Worm (Caenorhabditis elegans) whole organism, young adult: ENCODE measurements around the gene ergi-3.

Experiments used
- F37B4.10 ChIP-seq: fragments of 200-800 bp; sonication (Bioruptor generic); IDR thresholded peaks from 2 replicates; pipeline ENCODE4 v1.3.6; 2022; ENCODE audit warnings: missing genetic modification characterization, missing compliant biosample characterization
- F39B2.1 ChIP-seq: fragments of 200-800 bp; sonication (Bioruptor generic); IDR thresholded peaks from 2 replicates; pipeline ENCODE4 v1.3.6; 2022; ENCODE audit warnings: missing genetic modification reagents, missing genetic modification characterization, missing compliant biosample characterization
- T07F8.4 ChIP-seq: sonication (generic microtip); optimal IDR thresholded peaks from 2 replicates; lab custom pipeline; 2016; ENCODE audit warnings: mild to moderate bottlenecking, missing genetic modification characterization, moderate library complexity, missing compliant biosample characterization
- ama-1 ChIP-seq, 3 experiments: fragments of 150-350 bp in 1 of 3; sonication (generic microtip) in 2 of 3; optimal IDR thresholded peaks; 2 replicates each; lab custom pipeline; 2014 to 2018; ENCODE audit warnings: missing biosample characterization in 2 of 3, missing genetic modification characterization in 2 of 3, missing genetic modification reagents in 2 of 3
- chd-7 ChIP-seq: sonication (generic microtip); optimal IDR thresholded peaks from 2 replicates; lab custom pipeline; 2016; ENCODE audit warnings: mild to moderate bottlenecking, missing genetic modification characterization, moderate library complexity, missing compliant biosample characterization
- ekl-4 ChIP-seq: fragments of 200-800 bp; sonication (Bioruptor generic); IDR thresholded peaks from 2 replicates; pipeline ENCODE4 v1.3.6; 2022; ENCODE audit warnings: missing genetic modification reagents, missing genetic modification characterization, missing compliant biosample characterization
- lag-1 ChIP-seq: fragments of 200-800 bp; sonication (Bioruptor generic); IDR thresholded peaks from 2 replicates; pipeline ENCODE4 v1.3.6; 2022; ENCODE audit warnings: missing genetic modification reagents, missing genetic modification characterization, missing compliant biosample characterization
- madf-10 ChIP-seq: sonication (generic microtip); optimal IDR thresholded peaks from 2 replicates; lab custom pipeline; 2016; ENCODE audit warnings: mild to moderate bottlenecking, missing genetic modification characterization, missing compliant biosample characterization
- sdz-38 ChIP-seq: sonication (generic microtip); optimal IDR thresholded peaks from 2 replicates; lab custom pipeline; 2016; ENCODE audit warnings: missing genotype, missing genetic modification characterization, missing compliant biosample characterization
- somi-1 ChIP-seq: fragments of 200-800 bp; sonication (Bioruptor generic); optimal IDR thresholded peaks from 2 replicates; lab custom pipeline; 2018; ENCODE audit warnings: mild to moderate bottlenecking, missing genetic modification characterization, missing compliant biosample characterization
- unc-62 ChIP-seq: fragments of 150-350 bp; optimal IDR thresholded peaks from 2 replicates; lab custom pipeline; 2014; ENCODE audit warnings: missing biosample characterization, missing genetic modification reagents, missing genetic modification characterization
- ztf-6 ChIP-seq: fragments of 200-800 bp; sonication (Bioruptor generic); IDR thresholded peaks from 2 replicates; pipeline ENCODE4 v1.3.6; 2022; ENCODE audit warnings: missing genetic modification reagents, missing genetic modification characterization, missing compliant biosample characterization

DNA sequence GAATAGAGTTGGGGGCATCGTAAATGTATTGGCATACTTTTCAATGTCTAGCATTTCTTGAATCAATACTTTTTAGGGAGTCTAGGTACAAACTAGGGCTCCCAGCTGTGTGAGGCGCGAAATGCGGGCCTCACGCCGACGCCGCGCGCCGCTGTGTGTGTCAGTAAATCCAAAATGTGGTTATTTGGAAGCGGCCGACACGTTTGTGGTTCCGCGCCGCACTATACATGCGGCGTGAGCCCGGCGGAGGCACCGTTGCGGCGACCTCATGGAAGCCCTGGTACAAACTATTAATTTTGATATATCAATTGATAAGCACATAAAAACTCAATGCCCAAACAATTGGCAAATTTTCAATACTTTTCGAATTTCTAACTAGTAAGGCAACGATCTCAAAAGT is 30.4 kb downstream of the ergi-3 start:
- no peak for TF ChIP-seq F37B4.10 (GFP tag; lab: Robert Waterston, UW)
- TF ChIP-seq ama-1 (optimal IDR thresholded peaks at IDR 0.05; lab: Kevin White, UChicago), result no peak
- no peak for TF ChIP-seq ama-1 (GFP tag; optimal IDR thresholded peaks at IDR 0.05; lab: Kevin White, UChicago)
- TF ChIP-seq ekl-4, result no peak
- no peak for TF ChIP-seq lag-1
- no peak for TF ChIP-seq sdz-38 (tag; lab: Kevin White, UChicago)
- TF ChIP-seq T07F8.4 (tag; lab: Kevin White, UChicago), result no peak
- TF ChIP-seq ztf-6, result no peak
- no peak for TF ChIP-seq F39B2.1 (GFP tag; lab: Robert Waterston, UW)
- TF ChIP-seq madf-10, result no peak
- no peak for TF ChIP-seq somi-1 (GFP tag; lab: Kevin White, UChicago)
- no peak for TF ChIP-seq unc-62 (GFP tag; lab: Kevin White, UChicago)
- no peak for TF ChIP-seq chd-7 (tag; lab: Kevin White, UChicago)
